Worm (Caenorhabditis elegans) whole organism, young adult: ENCODE measurements around the gene inf-1.

Experiments used
- B0019.2 ChIP-seq: fragments of 200-800 bp; sonication (Bioruptor generic); conservative IDR thresholded peaks from 2 replicates; pipeline ENCODE4 v1.3.6; 2022; ENCODE audit warnings: missing genetic modification reagents, missing genetic modification characterization, missing compliant biosample characterization
- B0035.1 ChIP-seq: sonication (generic microtip); optimal IDR thresholded peaks from 2 replicates; lab custom pipeline; 2016; ENCODE audit warnings: missing genetic modification characterization, mild to moderate bottlenecking, missing compliant biosample characterization, missing genotype, missing genetic modification reagents
- B0261.1 ChIP-seq: sonication (generic microtip); optimal IDR thresholded peaks from 2 replicates; lab custom pipeline; 2016; ENCODE audit warnings: mild to moderate bottlenecking, missing genetic modification characterization, moderate library complexity, missing compliant biosample characterization
- C06A6.2 ChIP-seq: fragments of 200-800 bp; sonication (Bioruptor generic); conservative IDR thresholded peaks from 2 replicates; pipeline ENCODE4 v1.3.6; 2022; ENCODE audit warnings: missing genetic modification characterization, missing compliant biosample characterization
- D2030.7 ChIP-seq: fragments of 200-800 bp; sonication (Bioruptor generic); IDR thresholded peaks from 2 replicates; pipeline ENCODE4 v1.3.6; 2022; ENCODE audit warnings: missing genetic modification reagents, missing genetic modification characterization, missing compliant biosample characterization
- F10E7.11 ChIP-seq: sonication (generic microtip); optimal IDR thresholded peaks from 2 replicates; lab custom pipeline; 2017; ENCODE audit warnings: mild to moderate bottlenecking, missing genetic modification characterization, moderate library complexity, missing compliant biosample characterization
- F39B2.1 ChIP-seq: fragments of 200-800 bp; sonication (Bioruptor generic); IDR thresholded peaks from 2 replicates; pipeline ENCODE4 v1.3.6; 2022; ENCODE audit warnings: missing genetic modification reagents, missing genetic modification characterization, missing compliant biosample characterization
- F49E8.2 ChIP-seq: sonication (generic microtip); optimal IDR thresholded peaks from 3 replicates; lab custom pipeline; 2017; ENCODE audit warnings: missing genetic modification characterization, mild to moderate bottlenecking, missing compliant biosample characterization, antibody characterized with exemption, moderate library complexity; ENCODE audit not compliant: insufficient read depth
- F55B11.4 ChIP-seq: sonication (generic microtip); optimal IDR thresholded peaks from 2 replicates; lab custom pipeline; 2016; ENCODE audit warnings: missing compliant biosample characterization, missing genetic modification characterization, borderline replicate concordance; ENCODE audit not compliant: insufficient read depth
- F57A8.1 ChIP-seq: fragments of 200-800 bp; sonication (Bioruptor generic); optimal IDR thresholded peaks from 2 replicates; lab custom pipeline; 2018; ENCODE audit warnings: mild to moderate bottlenecking, missing genetic modification characterization, moderate library complexity, missing compliant biosample characterization
- K11D2.4 ChIP-seq: fragments of 200-800 bp; sonication (Bioruptor generic); IDR thresholded peaks from 2 replicates; pipeline ENCODE4 v1.3.6; 2022; ENCODE audit warnings: missing genetic modification reagents, missing genetic modification characterization, missing compliant biosample characterization
- T07F8.4 ChIP-seq: sonication (generic microtip); optimal IDR thresholded peaks from 2 replicates; lab custom pipeline; 2016; ENCODE audit warnings: mild to moderate bottlenecking, missing genetic modification characterization, moderate library complexity, missing compliant biosample characterization
- Y53G8AR.9 ChIP-seq: fragments of 200-800 bp; sonication (Bioruptor generic); conservative IDR thresholded peaks from 2 replicates; pipeline ENCODE4 v1.3.6; 2022; ENCODE audit warnings: missing genetic modification reagents, missing genetic modification characterization, missing compliant biosample characterization
- ZK185.1 ChIP-seq: sonication (generic microtip); optimal IDR thresholded peaks from 2 replicates; lab custom pipeline; 2016; ENCODE audit warnings: mild to moderate bottlenecking, missing genetic modification characterization, missing compliant biosample characterization; ENCODE audit not compliant: poor library complexity, severe bottlenecking
- aptf-2 ChIP-seq: fragments of 200-800 bp; sonication (Bioruptor generic); conservative IDR thresholded peaks from 2 replicates; pipeline ENCODE4 v1.3.6; 2022; ENCODE audit warnings: missing genetic modification reagents, missing genetic modification characterization, missing compliant biosample characterization
- cebp-2 ChIP-seq: fragments of 200-800 bp; sonication (Bioruptor generic); IDR thresholded peaks from 2 replicates; pipeline ENCODE4 v1.3.6; 2022; ENCODE audit warnings: missing genetic modification characterization, missing compliant biosample characterization
- ceh-100 ChIP-seq: fragments of 200-800 bp; sonication (Bioruptor generic); IDR thresholded peaks from 2 replicates; pipeline ENCODE4 v1.3.6; 2022; ENCODE audit warnings: missing genetic modification reagents, missing genetic modification characterization, missing compliant biosample characterization
- ceh-27 ChIP-seq: fragments of 200-800 bp; sonication (Bioruptor generic); optimal IDR thresholded peaks from 2 replicates; lab custom pipeline; 2018; ENCODE audit warnings: mild to moderate bottlenecking, missing genetic modification characterization, moderate library complexity, missing compliant biosample characterization
- ceh-91 ChIP-seq: fragments of 200-800 bp; sonication (Bioruptor generic); IDR thresholded peaks from 2 replicates; pipeline ENCODE4 v1.3.6; 2022; ENCODE audit warnings: missing genetic modification reagents, missing genetic modification characterization, missing compliant biosample characterization
- dpl-1 ChIP-seq: fragments of 150-350 bp; optimal IDR thresholded peaks from 2 replicates; lab custom pipeline; 2014; ENCODE audit warnings: missing biosample characterization, missing genetic modification reagents, missing genetic modification characterization
- egl-18 ChIP-seq: fragments of 200-800 bp; sonication (Bioruptor generic); IDR thresholded peaks from 2 replicates; pipeline ENCODE4 v1.3.6; 2022; ENCODE audit warnings: missing genetic modification reagents, missing genetic modification characterization, missing compliant biosample characterization
- egl-44 ChIP-seq: fragments of 200-800 bp; sonication (Bioruptor generic); IDR thresholded peaks from 2 replicates; pipeline ENCODE4 v1.3.6; 2022; ENCODE audit warnings: missing genetic modification reagents, missing genetic modification characterization, missing compliant biosample characterization
- ets-4 ChIP-seq: fragments of 200-800 bp; sonication (Bioruptor generic); optimal IDR thresholded peaks from 2 replicates; lab custom pipeline; 2018; ENCODE audit warnings: mild to moderate bottlenecking, missing genetic modification characterization, missing compliant biosample characterization
- gei-17 ChIP-seq: fragments of 200-800 bp; sonication (Bioruptor generic); optimal IDR thresholded peaks from 2 replicates; lab custom pipeline; 2018; ENCODE audit warnings: mild to moderate bottlenecking, missing genetic modification characterization, missing compliant biosample characterization
- him-1 ChIP-seq: sonication (generic microtip); optimal IDR thresholded peaks from 2 replicates; lab custom pipeline; 2016; ENCODE audit warnings: missing genotype, missing genetic modification reagents, missing genetic modification characterization, missing compliant biosample characterization
- hrde-1 ChIP-seq: sonication (generic microtip); optimal IDR thresholded peaks from 2 replicates; lab custom pipeline; 2016; ENCODE audit warnings: missing genetic modification characterization, mild to moderate bottlenecking, missing compliant biosample characterization, moderate library complexity, missing genotype, missing genetic modification reagents, borderline replicate concordance
- hsf-1 ChIP-seq: fragments of 200-800 bp; sonication (Bioruptor generic); IDR thresholded peaks from 2 replicates; pipeline ENCODE4 v1.3.6; 2022; ENCODE audit warnings: missing genetic modification reagents, missing genetic modification characterization, missing compliant biosample characterization
- lin-26 ChIP-seq: fragments of 200-800 bp; sonication (Bioruptor generic); IDR thresholded peaks from 2 replicates; pipeline ENCODE4 v1.3.6; 2022; ENCODE audit warnings: missing genetic modification reagents, missing genetic modification characterization, missing compliant biosample characterization
- lin-54 ChIP-seq: fragments of 200-800 bp; sonication (Bioruptor generic); optimal IDR thresholded peaks from 2 replicates; lab custom pipeline; 2018; ENCODE audit warnings: mild to moderate bottlenecking, missing genetic modification characterization, missing compliant biosample characterization
- lir-1 ChIP-seq: fragments of 200-800 bp; sonication (Bioruptor generic); conservative IDR thresholded peaks from 2 replicates; pipeline ENCODE4 v1.3.6; 2022; ENCODE audit warnings: missing genetic modification reagents, missing genetic modification characterization, missing compliant biosample characterization
- lsl-1 ChIP-seq: fragments of 200-800 bp; sonication (Bioruptor generic); optimal IDR thresholded peaks from 2 replicates; lab custom pipeline; 2018; ENCODE audit warnings: mild to moderate bottlenecking, missing genetic modification characterization, moderate library complexity, missing compliant biosample characterization
- madf-10 ChIP-seq: sonication (generic microtip); optimal IDR thresholded peaks from 2 replicates; lab custom pipeline; 2016; ENCODE audit warnings: mild to moderate bottlenecking, missing genetic modification characterization, missing compliant biosample characterization
- nfyb-1 ChIP-seq: fragments of 200-800 bp; sonication (Bioruptor generic); IDR thresholded peaks from 2 replicates; pipeline ENCODE4 v1.3.6; 2022; ENCODE audit warnings: missing genetic modification reagents, missing genetic modification characterization, missing compliant biosample characterization
- nhr-90 ChIP-seq: sonication (generic microtip); optimal IDR thresholded peaks from 2 replicates; lab custom pipeline; 2016; ENCODE audit warnings: missing genotype, mild to moderate bottlenecking, missing genetic modification characterization, missing compliant biosample characterization
- pha-4 ChIP-seq: fragments of 150-350 bp; sonication (generic microtip); optimal IDR thresholded peaks from 2 replicates; lab custom pipeline; 2014; ENCODE audit warnings: missing biosample characterization, missing genetic modification reagents, missing genetic modification characterization
- rec-8 ChIP-seq, 2 experiments: sonication (generic microtip); optimal IDR thresholded peaks; 2 replicates each; lab custom pipeline; 2016; ENCODE audit warnings: mild to moderate bottlenecking in 2 of 2, missing genetic modification characterization in 2 of 2, missing genetic modification reagents in 2 of 2, missing genotype in 2 of 2, missing biosample characterization in 1 of 2, missing compliant biosample characterization in 1 of 2, moderate library complexity in 1 of 2
- sea-2 ChIP-seq: fragments of 200-800 bp; sonication (Bioruptor generic); IDR thresholded peaks from 2 replicates; pipeline ENCODE4 v1.3.6; 2022; ENCODE audit warnings: missing genetic modification characterization, missing compliant biosample characterization
- snpc-3.4 ChIP-seq: sonication (generic microtip); optimal IDR thresholded peaks from 2 replicates; lab custom pipeline; 2017; ENCODE audit warnings: missing genetic modification characterization, mild to moderate bottlenecking, missing compliant biosample characterization, antibody characterized with exemption, moderate library complexity, missing genotype, missing genetic modification reagents
- snpc-4 ChIP-seq, 5 experiments: fragments of 150-350 bp in 1 of 5; sonication (generic microtip) in 4 of 5; optimal IDR thresholded peaks; 2 replicates each; lab custom pipeline; 2014 to 2018; ENCODE audit warnings: missing genetic modification characterization in 5 of 5, missing biosample characterization in 3 of 5, antibody characterized with exemption in 2 of 5, mild to moderate bottlenecking in 2 of 5, missing compliant biosample characterization in 2 of 5, missing genotype in 2 of 5, moderate library complexity in 2 of 5, missing genetic modification reagents in 1 of 5
- tbp1 ChIP-seq: fragments of 200-800 bp; sonication (Bioruptor generic); optimal IDR thresholded peaks from 2 replicates; lab custom pipeline; 2018; ENCODE audit warnings: mild to moderate bottlenecking, missing genetic modification characterization, missing compliant biosample characterization
- tlf-1 ChIP-seq: fragments of 200-800 bp; sonication (Bioruptor generic); optimal IDR thresholded peaks from 2 replicates; lab custom pipeline; 2018; ENCODE audit warnings: mild to moderate bottlenecking, missing genetic modification characterization, missing compliant biosample characterization
- unc-130 ChIP-seq: sonication (generic microtip); optimal IDR thresholded peaks from 2 replicates; lab custom pipeline; 2016; ENCODE audit warnings: missing genetic modification reagents, missing genetic modification characterization, missing compliant biosample characterization
- zfh-2 ChIP-seq: fragments of 200-800 bp; sonication (Bioruptor generic); conservative IDR thresholded peaks from 2 replicates; pipeline ENCODE4 v1.3.6; 2022; ENCODE audit warnings: missing genetic modification reagents, missing genetic modification characterization, missing compliant biosample characterization
- ztf-18 ChIP-seq: sonication (generic microtip); optimal IDR thresholded peaks from 2 replicates; lab custom pipeline; 2016; ENCODE audit warnings: missing genotype, mild to moderate bottlenecking, missing genetic modification characterization, missing compliant biosample characterization
- ztf-26 ChIP-seq: sonication (generic microtip); optimal IDR thresholded peaks from 2 replicates; lab custom pipeline; 2017; ENCODE audit warnings: missing genetic modification characterization, missing compliant biosample characterization
- ztf-6 ChIP-seq: fragments of 200-800 bp; sonication (Bioruptor generic); IDR thresholded peaks from 2 replicates; pipeline ENCODE4 v1.3.6; 2022; ENCODE audit warnings: missing genetic modification reagents, missing genetic modification characterization, missing compliant biosample characterization

inf-1 gene

DNA sequence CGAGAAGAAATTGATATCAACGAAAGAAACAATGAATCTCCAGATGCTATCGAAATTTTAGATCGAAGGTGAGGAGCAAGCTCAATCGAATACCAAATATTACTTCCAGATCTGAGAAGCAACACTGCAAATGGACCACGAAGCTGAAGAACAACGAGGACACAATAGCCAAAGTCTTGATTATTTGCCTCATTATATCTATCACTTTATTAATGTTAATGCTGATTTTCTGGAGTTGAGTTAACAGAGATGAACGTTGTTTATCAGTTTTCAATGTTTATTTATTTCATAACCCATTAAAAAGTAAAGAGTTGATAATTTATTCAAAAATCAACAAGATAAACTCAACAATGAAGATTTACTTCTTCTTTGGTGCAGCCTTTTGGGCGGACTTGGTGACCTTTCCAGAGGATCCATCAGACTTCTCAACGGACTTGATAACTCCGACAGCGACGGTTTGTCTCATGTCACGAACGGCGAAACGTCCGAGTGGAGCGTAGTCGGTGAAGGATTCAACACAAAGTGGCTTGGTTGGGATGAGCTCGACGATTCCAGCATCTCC is 39.9 kb downstream of the inf-1 start:
- TF ChIP-seq snpc-3.4 (peak; percentile 89), ztf-26 (tag; lab: Kevin White, UChicago) (no peak), sea-2 (GFP tag; lab: Robert Waterston, UW) (no peak), ZK185.1 (tag; lab: Kevin White, UChicago) (no peak), cebp-2 (GFP tag; lab: Robert Waterston, UW) (no peak), madf-10 (no peak), gei-17 (no peak), F39B2.1 (peak; percentile 76), ets-4 (GFP tag; lab: Kevin White, UChicago) (no peak), K11D2.4 (GFP tag; lab: Robert Waterston, UW) (no peak), unc-130 (peak; percentile 82), nhr-90 (tag; lab: Kevin White, UChicago) (no peak), hrde-1 (tag; lab: Kevin White, UChicago) (peak; percentile 92), tbp1 (peak; percentile 61), ztf-6 (GFP tag; lab: Robert Waterston, UW) (no peak), zfh-2 (GFP tag; lab: Robert Waterston, UW) (no peak), B0261.1 (tag; lab: Kevin White, UChicago) (no peak), Y53G8AR.9 (GFP tag; lab: Robert Waterston, UW) (peak; percentile 93), aptf-2 (GFP tag; lab: Robert Waterston, UW) (no peak), pha-4 (tag; lab: Kevin White, UChicago) (no peak), snpc-4 (GFP tag; optimal IDR thresholded peaks at IDR 0.05; lab: Kevin White, UChicago) (peak; percentile 64), snpc-4 (tag; optimal IDR thresholded peaks at IDR 0.05; lab: Kevin White, UChicago) (peak in 3 of 4 experiments; percentile 57 to 76 (median 74)), lir-1 (GFP tag; lab: Robert Waterston, UW) (no peak), ceh-91 (GFP tag; lab: Robert Waterston, UW) (no peak), F49E8.2 (tag; lab: Kevin White, UChicago) (peak; percentile 97), hsf-1 (GFP tag; lab: Robert Waterston, UW) (peak; percentile 82), T07F8.4 (tag; lab: Kevin White, UChicago) (no peak), F10E7.11 (tag; lab: Kevin White, UChicago) (no peak), ceh-100 (GFP tag; lab: Robert Waterston, UW) (peak; percentile 12; the same call in 1 of the 2 replicates), F57A8.1 (GFP tag; lab: Kevin White, UChicago) (no peak), B0035.1 (tag; lab: Kevin White, UChicago) (no peak), egl-18 (GFP tag; lab: Robert Waterston, UW) (no peak), egl-44 (no peak), lsl-1 (GFP tag; lab: Kevin White, UChicago) (peak; percentile 74), lin-26 (GFP tag; lab: Robert Waterston, UW) (peak; percentile 81; the same call in 1 of the 2 replicates), nfyb-1 (GFP tag; lab: Robert Waterston, UW) (0 out of 2 replicates have a peak, but pooled peaks have one; percentile 62), C06A6.2 (GFP tag; lab: Robert Waterston, UW) (no peak), B0019.2 (GFP tag; lab: Robert Waterston, UW) (no peak), dpl-1 (GFP tag; lab: Kevin White, UChicago) (peak; percentile 2), F55B11.4 (no peak), him-1 (peak; percentile 92), ceh-27 (no peak), ztf-18 (tag; lab: Kevin White, UChicago) (no peak), tlf-1 (GFP tag; lab: Kevin White, UChicago) (peak; percentile 84), rec-8 (tag; optimal IDR thresholded peaks at IDR 0.05; lab: Kevin White, UChicago) (no peak), lin-54 (peak; percentile 80), D2030.7 (GFP tag; lab: Robert Waterston, UW) (peak; percentile 67)
